Worm (Caenorhabditis elegans) whole organism, L4/young adult: ENCODE data around the gene srsx-16.

ENCODE experiments used
- W03F9.2 ChIP-seq: fragments of 150-350 bp; optimal IDR thresholded peaks from 2 replicates; lab custom pipeline; 2014; ENCODE audit warnings: missing biosample characterization, missing genetic modification characterization
- dao-5 ChIP-seq: sonication (generic microtip); optimal IDR thresholded peaks from 2 replicates; lab custom pipeline; 2016; ENCODE audit warnings: missing genotype, missing genetic modification characterization, moderate library complexity, missing compliant biosample characterization
- him-1 ChIP-seq: sonication (generic microtip); optimal IDR thresholded peaks from 2 replicates; lab custom pipeline; 2016; ENCODE audit warnings: missing genotype, missing genetic modification reagents, missing genetic modification characterization, missing compliant biosample characterization

Gene srsx-16

ce11 chrIV:5607343-5607742 is 12.2 kb downstream of the srsx-16 start:
- peak; percentile 95 for TF ChIP-seq him-1 (tag; lab: Kevin White, UChicago)
- no peak for TF ChIP-seq dao-5 (tag; lab: Kevin White, UChicago)
- TF ChIP-seq W03F9.2 (tag; lab: Kevin White, UChicago): peak; percentile 42

- TF ChIP-seq W03F9.2 (tag; lab: Kevin White, UChicago): no peak
- TF ChIP-seq him-1 (tag; lab: Kevin White, UChicago): no peak
- no peak for TF ChIP-seq dao-5 (tag; lab: Kevin White, UChicago)
Observed at ce11 chrIV:5605225-5605624, 14.3 kb downstream of the srsx-16 start.

- TF ChIP-seq W03F9.2 (tag; lab: Kevin White, UChicago) (no peak), dao-5 (tag; lab: Kevin White, UChicago) (no peak), him-1 (tag; lab: Kevin White, UChicago) (no peak)
Observed at ce11 chrIV:5604465-5604864, 15.1 kb downstream of the srsx-16 start.

ce11 chrIV:5603321-5603720 is 16.2 kb downstream of the srsx-16 start:
- TF ChIP-seq dao-5 (tag; lab: Kevin White, UChicago) (no peak), him-1 (tag; lab: Kevin White, UChicago) (no peak), W03F9.2 (tag; lab: Kevin White, UChicago) (no peak)

ce11 chrIV:5602415-5602814 is 17.1 kb downstream of the srsx-16 start:
- TF ChIP-seq him-1 (tag; lab: Kevin White, UChicago) (no peak), W03F9.2 (tag; lab: Kevin White, UChicago) (no peak), dao-5 (tag; lab: Kevin White, UChicago) (no peak)

- TF ChIP-seq him-1 (tag; lab: Kevin White, UChicago) (no peak), dao-5 (tag; lab: Kevin White, UChicago) (no peak), W03F9.2 (tag; lab: Kevin White, UChicago) (no peak)
Observed at ce11 chrIV:5600316-5600715, 19.2 kb downstream of the srsx-16 start.

ce11 chrIV:5598515-5599132 is 20.9 kb downstream of the srsx-16 start:
- TF ChIP-seq dao-5 (tag; lab: Kevin White, UChicago) (no peak), W03F9.2 (tag; lab: Kevin White, UChicago) (no peak), him-1 (tag; lab: Kevin White, UChicago) (no peak)

- no peak for TF ChIP-seq dao-5 (tag; lab: Kevin White, UChicago)
- no peak for TF ChIP-seq him-1 (tag; lab: Kevin White, UChicago)
- no peak for TF ChIP-seq W03F9.2 (tag; lab: Kevin White, UChicago)
Observed at ce11 chrIV:5595567-5595966, 24.0 kb downstream of the srsx-16 start.

- TF ChIP-seq W03F9.2 (tag; lab: Kevin White, UChicago) (no peak), dao-5 (tag; lab: Kevin White, UChicago) (no peak), him-1 (tag; lab: Kevin White, UChicago) (no peak)
Observed at ce11 chrIV:5593804-5594214, 25.7 kb downstream of the srsx-16 start.

ce11 chrIV:5592956-5593355 is 26.6 kb downstream of the srsx-16 start:
- no peak for TF ChIP-seq dao-5 (tag; lab: Kevin White, UChicago)
- TF ChIP-seq W03F9.2 (tag; lab: Kevin White, UChicago): no peak
- no peak for TF ChIP-seq him-1 (tag; lab: Kevin White, UChicago)

- no peak for TF ChIP-seq W03F9.2 (tag; lab: Kevin White, UChicago)
- TF ChIP-seq him-1 (tag; lab: Kevin White, UChicago): no peak
- no peak for TF ChIP-seq dao-5 (tag; lab: Kevin White, UChicago)
Observed at ce11 chrIV:5591134-5591533, 28.4 kb downstream of the srsx-16 start.

- TF ChIP-seq dao-5 (tag; lab: Kevin White, UChicago): no peak
Observed at ce11 chrIV:5590120-5590519, 29.4 kb downstream of the srsx-16 start.

ce11 chrIV:5587964-5588860 is 31.3 kb downstream of the srsx-16 start:
- TF ChIP-seq dao-5 (tag; lab: Kevin White, UChicago) (no peak), W03F9.2 (tag; lab: Kevin White, UChicago) (no peak), him-1 (tag; lab: Kevin White, UChicago) (no peak)
